Worm (Caenorhabditis elegans) whole organism, L2 larva: ENCODE results near the gene idpa-2.

Experiments
- C34F6.9 ChIP-seq: fragments of 150-350 bp; optimal IDR thresholded peaks from 2 replicates; lab custom pipeline; 2014; ENCODE audit warnings: missing biosample characterization, missing genetic modification characterization
- ceh-16 ChIP-seq: fragments of 150-350 bp; optimal IDR thresholded peaks from 2 replicates; lab custom pipeline; 2014; ENCODE audit warnings: missing biosample characterization, missing genetic modification characterization
- mbf-1 ChIP-seq: sonication (generic microtip); optimal IDR thresholded peaks from 2 replicates; lab custom pipeline; 2017; ENCODE audit warnings: missing biosample characterization, missing genetic modification characterization
- nhr-11 ChIP-seq: fragments of 150-350 bp; optimal IDR thresholded peaks from 2 replicates; lab custom pipeline; 2014; ENCODE audit warnings: missing biosample characterization, missing genetic modification characterization
- nhr-237 ChIP-seq: fragments of 150-350 bp; optimal IDR thresholded peaks from 2 replicates; lab custom pipeline; 2014; ENCODE audit warnings: missing biosample characterization, missing genetic modification characterization
- skn-1 ChIP-seq: sonication (generic microtip); optimal IDR thresholded peaks from 2 replicates; lab custom pipeline; 2017; ENCODE audit warnings: missing biosample characterization, missing genetic modification characterization
- snpc-4 ChIP-seq: fragments of 150-350 bp; optimal IDR thresholded peaks from 2 replicates; lab custom pipeline; 2014; ENCODE audit warnings: missing biosample characterization, missing genetic modification characterization
- unc-62 ChIP-seq: fragments of 150-350 bp; optimal IDR thresholded peaks from 2 replicates; lab custom pipeline; 2014; ENCODE audit warnings: missing biosample characterization, missing genetic modification reagents, missing genetic modification characterization
- zag-1 ChIP-seq: fragments of 150-350 bp; optimal IDR thresholded peaks from 2 replicates; lab custom pipeline; 2014; ENCODE audit warnings: missing biosample characterization, missing genetic modification characterization

- TF ChIP-seq snpc-4 (tag; lab: Kevin White, UChicago) (peak; percentile 69), nhr-11 (tag; lab: Kevin White, UChicago) (no peak), nhr-237 (no peak), zag-1 (tag; lab: Kevin White, UChicago) (peak; percentile 76), C34F6.9 (tag; lab: Kevin White, UChicago) (peak; percentile 100), skn-1 (peak; percentile 90), unc-62 (GFP tag; lab: Kevin White, UChicago) (peak; percentile 69), mbf-1 (tag; lab: Kevin White, UChicago) (no peak), ceh-16 (tag; lab: Kevin White, UChicago) (peak; percentile 47)
These were observed 5.2 kb downstream of the idpa-2 start for ce11 chrII:8787376-8787775.
